Fruit fly (Drosophila melanogaster) whole organism, embryonic: ENCODE results near the gene DhpD.

ENCODE experiments used
- Blimp-1 ChIP-seq: fragments of 200-800 bp; sonication (Bioruptor generic); optimal IDR thresholded peaks from 3 replicates; lab custom pipeline; 2018; ENCODE audit warnings: missing biosample characterization, missing genetic modification characterization, mild to moderate bottlenecking, moderate library complexity, missing genetic modification reagents
- CG12104 ChIP-seq: fragments of 200-800 bp; sonication (Bioruptor generic); optimal IDR thresholded peaks from 3 replicates; lab custom pipeline; 2016; ENCODE audit warnings: missing biosample characterization, missing genetic modification characterization
- CG12769 ChIP-seq: fragments of 200-800 bp; sonication (Bioruptor generic); optimal IDR thresholded peaks from 2 replicates; lab custom pipeline; 2019; ENCODE audit warnings: missing biosample characterization, mild to moderate bottlenecking, missing genetic modification characterization, moderate library complexity
- CG13287 ChIP-seq: fragments of 200-800 bp; sonication (Bioruptor generic); IDR thresholded peaks from 2 replicates; pipeline ENCODE4 v1.3.6; 2022; ENCODE audit warnings: missing biosample characterization, missing genetic modification characterization; ENCODE audit not compliant: partially characterized antibody
- CG14014 ChIP-seq: fragments of 200-800 bp; sonication (Bioruptor generic); IDR thresholded peaks from 2 replicates; pipeline ENCODE4 v1.3.6; 2022; ENCODE audit warnings: missing biosample characterization, missing genetic modification characterization
- CG16863 ChIP-seq: fragments of 200-800 bp; sonication (Bioruptor generic); optimal IDR thresholded peaks from 3 replicates; lab custom pipeline; 2016; ENCODE audit warnings: missing biosample characterization, missing genetic modification characterization
- CG17361 ChIP-seq: fragments of 200-800 bp; sonication (Bioruptor generic); IDR thresholded peaks from 3 replicates; pipeline ENCODE4 v1.3.6; 2022; ENCODE audit warnings: missing biosample characterization, missing genetic modification characterization
- CG17385 ChIP-seq: fragments of 200-800 bp; sonication (Bioruptor generic); optimal IDR thresholded peaks from 3 replicates; lab custom pipeline; 2018; ENCODE audit warnings: missing biosample characterization, mild to moderate bottlenecking, missing genetic modification characterization
- CG18619 ChIP-seq: fragments of 200-800 bp; sonication (Bioruptor generic); optimal IDR thresholded peaks from 3 replicates; lab custom pipeline; 2017; ENCODE audit warnings: missing biosample characterization, mild to moderate bottlenecking, missing genetic modification characterization
- CG34224 ChIP-seq: fragments of 200-800 bp; sonication (Bioruptor generic); IDR thresholded peaks from 3 replicates; pipeline ENCODE4 v1.3.6; 2022; ENCODE audit warnings: missing biosample characterization, missing genetic modification characterization; ENCODE audit not compliant: partially characterized antibody
- CG3726 ChIP-seq: fragments of 200-800 bp; sonication (Bioruptor generic); IDR thresholded peaks from 3 replicates; pipeline ENCODE4, ENCODE4 v1.3.6; 2022; ENCODE audit warnings: missing biosample characterization, missing genetic modification characterization
- CG43689 ChIP-seq: fragments of 200-800 bp; sonication (Bioruptor generic); IDR thresholded peaks from 2 replicates; pipeline ENCODE4 v1.3.6; 2022; ENCODE audit warnings: missing biosample characterization, missing genetic modification characterization
- CG7786 ChIP-seq: fragments of 200-800 bp; sonication (Bioruptor generic); optimal IDR thresholded peaks from 2 replicates; lab custom pipeline; 2016; ENCODE audit warnings: missing biosample characterization, missing genetic modification characterization
- CG9797 ChIP-seq: fragments of 200-800 bp; sonication (Bioruptor generic); optimal IDR thresholded peaks from 3 replicates; lab custom pipeline; 2018; ENCODE audit warnings: missing biosample characterization, mild to moderate bottlenecking, missing genetic modification characterization
- Doc2 ChIP-seq: fragments of 200-800 bp; sonication (Bioruptor generic); IDR thresholded peaks from 2 replicates; pipeline ENCODE4 v1.3.6; 2022; ENCODE audit warnings: missing biosample characterization, missing genetic modification characterization
- Drgx ChIP-seq: fragments of 200-800 bp; sonication (Bioruptor generic); IDR thresholded peaks from 2 replicates; pipeline ENCODE4 v1.3.6; 2022; ENCODE audit warnings: missing biosample characterization, missing genetic modification characterization
- Ets65A ChIP-seq: fragments of 200-800 bp; sonication (Bioruptor generic); peaks from one replicate; lab custom pipeline; 2016; ENCODE audit warnings: missing biosample characterization, missing genetic modification characterization
- H2.0 ChIP-seq: fragments of 200-800 bp; sonication (Bioruptor generic); IDR thresholded peaks from 2 replicates; pipeline ENCODE4 v1.3.6; 2022; ENCODE audit warnings: missing biosample characterization, missing genetic modification characterization
- Hr78 ChIP-seq, 2 experiments: fragments of 200-800 bp in 1 of 2; fragments of >200 bp in 1 of 2; sonication (Bioruptor generic) in 1 of 2; optimal IDR thresholded peaks; 2 replicates each; lab custom pipeline; 2017 to 2019; ENCODE audit warnings: missing biosample characterization in 2 of 2, missing genetic modification characterization in 2 of 2, mild to moderate bottlenecking in 1 of 2, moderate library complexity in 1 of 2
- Med ChIP-seq: fragments of 200-800 bp; sonication (Bioruptor generic); peaks from one replicate; lab custom pipeline; 2016; ENCODE audit warnings: missing biosample characterization, missing genetic modification characterization, mild to moderate bottlenecking, inconsistent platforms, moderate library complexity
- NfI ChIP-seq: fragments of 200-800 bp; sonication (Bioruptor generic); optimal IDR thresholded peaks from 3 replicates; lab custom pipeline; 2018; ENCODE audit warnings: missing biosample characterization, mild to moderate bottlenecking, missing genetic modification characterization, moderate library complexity
- Ravus ChIP-seq: fragments of 200-800 bp; sonication (Bioruptor generic); IDR thresholded peaks from 2 replicates; pipeline ENCODE4 v1.3.6; 2022; ENCODE audit warnings: missing biosample characterization, missing genetic modification characterization
- Rfx ChIP-seq: fragments of 200-800 bp; sonication (Bioruptor generic); IDR thresholded peaks from 2 replicates; pipeline ENCODE4 v1.3.6; 2022; ENCODE audit warnings: missing biosample characterization, missing genetic modification characterization
- Side ChIP-seq: fragments of 200-800 bp; sonication (Bioruptor generic); optimal IDR thresholded peaks from 2 replicates; lab custom pipeline; 2016; ENCODE audit warnings: missing biosample characterization, missing genetic modification characterization
- Sox102F ChIP-seq: fragments of 200-800 bp; sonication (Bioruptor generic); optimal IDR thresholded peaks from 2 replicates; lab custom pipeline; 2018; ENCODE audit warnings: missing biosample characterization, mild to moderate bottlenecking, missing genetic modification characterization, moderate library complexity
- Sry-β ChIP-seq: fragments of 200-800 bp; sonication (Bioruptor generic); optimal IDR thresholded peaks from 2 replicates; lab custom pipeline; 2018; ENCODE audit warnings: missing biosample characterization, mild to moderate bottlenecking, missing genetic modification characterization, moderate library complexity
- Trl ChIP-seq, 3 experiments: fragments of >200 bp in 2 of 3; fragments of 200-800 bp in 1 of 3; sonication (Bioruptor generic) in 1 of 3; optimal IDR thresholded peaks; 2 replicates in 1 of 3; 3 replicates in 2 of 3; lab custom pipeline; 2016 to 2017; ENCODE audit warnings: missing biosample characterization in 1 of 3, missing genetic modification characterization in 1 of 3
- ash1 ChIP-seq: fragments of 200-800 bp; sonication (Bioruptor generic); optimal IDR thresholded peaks from 2 replicates; lab custom pipeline; 2018; ENCODE audit warnings: missing biosample characterization, mild to moderate bottlenecking, missing genetic modification characterization
- br ChIP-seq: fragments of >200 bp; optimal IDR thresholded peaks from 2 replicates; lab custom pipeline; 2017
- chn ChIP-seq: fragments of 200-800 bp; sonication (Bioruptor generic); optimal IDR thresholded peaks from 2 replicates; lab custom pipeline; 2016; ENCODE audit warnings: missing biosample characterization, missing genetic modification characterization
- cwo ChIP-seq: fragments of 200-800 bp; sonication (Bioruptor generic); optimal IDR thresholded peaks from 3 replicates; lab custom pipeline; 2017; ENCODE audit warnings: missing biosample characterization, missing genetic modification characterization, mild to moderate bottlenecking, moderate library complexity, missing genetic modification reagents
- emc ChIP-seq: fragments of 200-800 bp; sonication (Bioruptor generic); optimal IDR thresholded peaks from 2 replicates; lab custom pipeline; 2016; ENCODE audit warnings: missing biosample characterization, missing genetic modification characterization
- exex ChIP-seq: fragments of 200-800 bp; sonication (Bioruptor generic); optimal IDR thresholded peaks from 4 replicates; lab custom pipeline; 2018; ENCODE audit warnings: missing biosample characterization, mild to moderate bottlenecking, missing genetic modification characterization, moderate library complexity
- ftz-f1 ChIP-seq: fragments of 200-800 bp; sonication (Bioruptor generic); optimal IDR thresholded peaks from 2 replicates; lab custom pipeline; 2016; ENCODE audit warnings: missing biosample characterization, missing genetic modification characterization
- hth ChIP-seq: fragments of >200 bp; optimal IDR thresholded peaks from 2 replicates; lab custom pipeline; 2017; ENCODE audit warnings: inconsistent platforms
- kni ChIP-seq: fragments of 200-800 bp; sonication (Bioruptor generic); optimal IDR thresholded peaks from 3 replicates; lab custom pipeline; 2017; ENCODE audit warnings: mild to moderate bottlenecking, missing biosample characterization, missing genetic modification reagents, missing genetic modification characterization
- lab ChIP-seq: fragments of 200-800 bp; sonication (Bioruptor generic); optimal IDR thresholded peaks from 3 replicates; lab custom pipeline; 2017; ENCODE audit warnings: missing biosample characterization, missing genetic modification characterization, mild to moderate bottlenecking, moderate library complexity, missing genetic modification reagents
- lov ChIP-seq, 2 experiments: fragments of 200-800 bp in 1 of 2; fragments of >200 bp in 1 of 2; sonication (Bioruptor generic) in 1 of 2; IDR thresholded peaks in 1 of 2; optimal IDR thresholded peaks in 1 of 2; 2 replicates in 1 of 2; 3 replicates in 1 of 2; pipeline versions ENCODE4 v1.3.6 to Lab custom; 2017 to 2022; ENCODE audit warnings: missing biosample characterization in 1 of 2, missing genetic modification characterization in 1 of 2
- mirr ChIP-seq: fragments of 200-800 bp; sonication (Bioruptor generic); optimal IDR thresholded peaks from 3 replicates; lab custom pipeline; 2018; ENCODE audit warnings: missing biosample characterization, mild to moderate bottlenecking, missing genetic modification characterization
- nerfin-1 ChIP-seq: fragments of 200-800 bp; sonication (Bioruptor generic); optimal IDR thresholded peaks from 3 replicates; lab custom pipeline; 2019; ENCODE audit warnings: missing biosample characterization, mild to moderate bottlenecking, missing genetic modification characterization, moderate library complexity
- nom ChIP-seq: fragments of 200-800 bp; sonication (Bioruptor generic); optimal IDR thresholded peaks from 2 replicates; lab custom pipeline; 2017; ENCODE audit warnings: missing biosample characterization, missing genetic modification characterization, mild to moderate bottlenecking, moderate library complexity, missing genetic modification reagents
- ranshi ChIP-seq: fragments of 200-800 bp; sonication (Bioruptor generic); IDR thresholded peaks from 2 replicates; pipeline ENCODE4 v1.3.6; 2022; ENCODE audit warnings: missing biosample characterization, missing genetic modification characterization
- sens ChIP-seq: fragments of 200-800 bp; sonication (Bioruptor generic); peaks from one replicate; lab custom pipeline; 2016; ENCODE audit warnings: missing biosample characterization, missing genetic modification characterization
- sens-2 ChIP-seq: fragments of 200-800 bp; sonication (Bioruptor generic); IDR thresholded peaks from 2 replicates; pipeline ENCODE4 v1.3.6; 2022; ENCODE audit warnings: missing biosample characterization, missing genetic modification characterization
- sim ChIP-seq: fragments of 200-800 bp; sonication (Bioruptor generic); IDR thresholded peaks from 2 replicates; pipeline ENCODE4 v1.3.6; 2022; ENCODE audit warnings: missing biosample characterization, missing genetic modification characterization
- sna ChIP-seq: fragments of 200-800 bp; sonication (Bioruptor generic); IDR thresholded peaks from 2 replicates; pipeline ENCODE4 v1.3.6; 2022; ENCODE audit warnings: missing biosample characterization, missing genetic modification characterization; ENCODE audit not compliant: partially characterized antibody
- ssp ChIP-seq: fragments of 200-800 bp; sonication (Bioruptor generic); IDR thresholded peaks from 2 replicates; pipeline ENCODE4 v1.3.6; 2022; ENCODE audit warnings: missing biosample characterization, missing genetic modification characterization
- stwl ChIP-seq: fragments of 200-800 bp; sonication (Bioruptor generic); optimal IDR thresholded peaks from 3 replicates; lab custom pipeline; 2018; ENCODE audit warnings: missing biosample characterization, mild to moderate bottlenecking, missing genetic modification characterization, moderate library complexity
- sug ChIP-seq: fragments of 200-800 bp; optimal IDR thresholded peaks from 2 replicates; lab custom pipeline; 2019; ENCODE audit warnings: missing biosample characterization, mild to moderate bottlenecking, missing genetic modification characterization, moderate library complexity
- wdn ChIP-seq: fragments of 200-800 bp; sonication (Bioruptor generic); IDR thresholded peaks from 2 replicates; pipeline ENCODE4 v1.3.6; 2022; ENCODE audit warnings: missing biosample characterization, missing genetic modification characterization

The DhpD gene

dm6 chr3R:4241776-4242175 lies 12.7 kb upstream of the DhpD start:
- TF ChIP-seq ssp (GFP tag; lab: Robert Waterston, UW) (no peak), kni (no peak), CG14014 (GFP tag; lab: Robert Waterston, UW) (0 out of 2 replicates have a peak, but pooled peaks have one; percentile 18), sug (tag; lab: Kevin White, UChicago) (peak; percentile 67), Sox102F (no peak), CG43689 (no peak), CG17385 (GFP tag; lab: Kevin White, UChicago) (no peak), CG3726 (GFP tag; lab: Robert Waterston, UW) (no peak), Ets65A (GFP tag; lab: Kevin White, UChicago) (peak; percentile 20), cwo (GFP tag; lab: Kevin White, UChicago) (peak; percentile 56), Hr78 (GFP tag; optimal IDR thresholded peaks at IDR 0.05; lab: Kevin White, UChicago) (peak in 1 of 2 experiments; percentile 78), Doc2 (GFP tag; lab: Robert Waterston, UW) (no peak), sna (0 out of 2 replicates have a peak, but pooled peaks have one; percentile 6), Med (GFP tag; lab: Kevin White, UChicago) (peak; percentile 55), sens (GFP tag; lab: Kevin White, UChicago) (peak; percentile 8), ftz-f1 (GFP tag; lab: Kevin White, UChicago) (peak; percentile 23)

- no peak for TF ChIP-seq hth (lab: Kevin White, UChicago)
- TF ChIP-seq chn (GFP tag; lab: Kevin White, UChicago) = no peak
- no peak for TF ChIP-seq H2.0 (GFP tag; lab: Robert Waterston, UW)
- no peak for TF ChIP-seq Ravus (GFP tag; lab: Robert Waterston, UW)
- no peak for TF ChIP-seq CG17361 (GFP tag; lab: Robert Waterston, UW)
- no peak for TF ChIP-seq stwl (tag; lab: Kevin White, UChicago)
- TF ChIP-seq Sry-β (GFP tag; lab: Kevin White, UChicago) = no peak
- no peak for TF ChIP-seq emc (GFP tag; lab: Kevin White, UChicago)
- no peak for TF ChIP-seq lov (optimal IDR thresholded peaks at IDR 0.05; lab: Kevin White, UChicago)
- no peak for TF ChIP-seq lov (GFP tag; IDR thresholded peaks at IDR 0.05; lab: Robert Waterston, UW)
- no peak for TF ChIP-seq nerfin-1 (tag; lab: Kevin White, UChicago)
- peak; percentile 20 for TF ChIP-seq nom (GFP tag; lab: Kevin White, UChicago)
- TF ChIP-seq CG9797 = no peak
- TF ChIP-seq Sox102F = no peak
- no peak for TF ChIP-seq lab (GFP tag; lab: Kevin White, UChicago)
- 0 out of 2 replicates have a peak, but pooled peaks have one; percentile 18 for TF ChIP-seq Rfx (GFP tag; lab: Robert Waterston, UW)
- TF ChIP-seq Med (GFP tag; lab: Kevin White, UChicago) = peak; percentile 49
- no peak for TF ChIP-seq CG16863 (GFP tag; lab: Kevin White, UChicago)
- TF ChIP-seq CG7786 (GFP tag; lab: Kevin White, UChicago) = no peak
- TF ChIP-seq ranshi (GFP tag; lab: Robert Waterston, UW) = no peak
- TF ChIP-seq Side = no peak
- no peak for TF ChIP-seq exex (tag; lab: Kevin White, UChicago)
- TF ChIP-seq Trl (optimal IDR thresholded peaks at IDR 0.05; lab: Kevin White, UChicago) = peak in 1 of 2 experiments; percentile 5
- TF ChIP-seq Trl (GFP tag; optimal IDR thresholded peaks at IDR 0.05; lab: Kevin White, UChicago) = no peak
- TF ChIP-seq CG34224 (GFP tag; lab: Robert Waterston, UW) = no peak
- no peak for TF ChIP-seq br
- no peak for TF ChIP-seq wdn (GFP tag; lab: Robert Waterston, UW)
- TF ChIP-seq CG12769 (tag; lab: Kevin White, UChicago) = peak; percentile 8
- TF ChIP-seq NfI (GFP tag; lab: Kevin White, UChicago) = no peak
- no peak for TF ChIP-seq CG18619 (GFP tag; lab: Kevin White, UChicago)
- TF ChIP-seq CG12104 = no peak
- no peak for TF ChIP-seq Blimp-1 (GFP tag; lab: Kevin White, UChicago)
- TF ChIP-seq mirr (GFP tag; lab: Kevin White, UChicago) = no peak
- TF ChIP-seq ash1 (GFP tag; lab: Kevin White, UChicago) = no peak
- TF ChIP-seq Drgx (GFP tag; lab: Robert Waterston, UW) = no peak
- TF ChIP-seq sens-2 (GFP tag; lab: Robert Waterston, UW) = no peak
- no peak for TF ChIP-seq sim (GFP tag; lab: Robert Waterston, UW)
- TF ChIP-seq CG13287 = peak; percentile 12; the same call in 1 of the 2 replicates
Measured at dm6 chr3R:4236534-4236933, 7.5 kb upstream of the DhpD start.
